Fruit fly (Drosophila melanogaster): Measurements from ENCODE around the gene CG43335.

The CG43335 gene

DNA sequence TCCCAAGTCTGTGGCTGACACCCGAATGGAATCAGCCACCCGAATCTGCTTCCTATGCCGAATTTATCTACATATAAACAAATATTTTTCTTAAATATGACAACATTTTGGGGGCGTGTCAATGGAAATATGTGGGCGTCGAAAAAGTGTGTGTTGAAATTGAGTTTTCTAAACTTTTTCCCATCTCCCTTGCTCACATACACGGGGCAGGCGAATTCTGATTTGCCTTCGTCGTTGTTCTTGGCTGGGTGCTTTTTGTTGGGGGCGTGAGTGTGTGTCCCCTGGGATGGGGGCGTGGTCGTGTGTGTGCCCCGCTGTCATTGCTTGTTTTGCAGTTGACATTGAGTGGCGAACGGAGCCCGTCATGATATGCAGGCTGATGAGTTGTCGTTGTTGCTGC is 17.6 kb upstream of the CG43335 start:
- TF ChIP-seq cnc (optimal IDR thresholded peaks at IDR 0.05) (no peak), CG14711 (tag; optimal IDR thresholded peaks at IDR 0.05) (no peak), cic (GFP tag; optimal IDR thresholded peaks at IDR 0.05) (no peak), toe (GFP tag; optimal IDR thresholded peaks at IDR 0.05) (no peak), CG12768 (GFP tag; optimal IDR thresholded peaks at IDR 0.05) (no peak), Clk (GFP tag; optimal IDR thresholded peaks at IDR 0.05) (no peak)

DNA sequence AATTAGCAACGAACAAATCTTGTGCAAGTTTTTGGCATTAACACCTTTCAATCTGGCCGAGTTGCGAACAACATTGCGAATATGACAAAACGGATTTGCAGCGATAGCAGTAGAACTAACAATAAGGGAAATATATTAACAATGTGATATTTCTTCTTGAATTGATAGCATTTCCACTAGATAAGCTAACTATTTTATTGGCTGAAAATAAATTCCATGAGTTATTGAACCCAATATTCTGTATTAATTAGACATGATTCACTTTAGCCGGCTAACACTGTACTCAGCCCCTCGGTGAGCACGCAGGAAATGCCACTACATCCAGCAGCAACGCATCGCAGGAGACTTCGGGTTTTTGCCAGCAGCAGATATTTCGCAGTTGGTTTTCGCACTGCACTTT is 8.4 kb upstream of the CG43335 start:
- no peak for TF ChIP-seq CG11617 (GFP tag; optimal IDR thresholded peaks at IDR 0.05)
- no peak for TF ChIP-seq CG12768 (GFP tag; optimal IDR thresholded peaks at IDR 0.05)
- no peak for TF ChIP-seq Clk (GFP tag; optimal IDR thresholded peaks at IDR 0.05)
- no peak for TF ChIP-seq CG5204 (GFP tag; optimal IDR thresholded peaks at IDR 0.05)
- no peak for TF ChIP-seq Mnt (GFP tag; optimal IDR thresholded peaks at IDR 0.05)
- no peak for TF ChIP-seq Crg-1 (GFP tag; optimal IDR thresholded peaks at IDR 0.05)
- no peak for TF ChIP-seq tj (GFP tag; optimal IDR thresholded peaks at IDR 0.05)

DNA sequence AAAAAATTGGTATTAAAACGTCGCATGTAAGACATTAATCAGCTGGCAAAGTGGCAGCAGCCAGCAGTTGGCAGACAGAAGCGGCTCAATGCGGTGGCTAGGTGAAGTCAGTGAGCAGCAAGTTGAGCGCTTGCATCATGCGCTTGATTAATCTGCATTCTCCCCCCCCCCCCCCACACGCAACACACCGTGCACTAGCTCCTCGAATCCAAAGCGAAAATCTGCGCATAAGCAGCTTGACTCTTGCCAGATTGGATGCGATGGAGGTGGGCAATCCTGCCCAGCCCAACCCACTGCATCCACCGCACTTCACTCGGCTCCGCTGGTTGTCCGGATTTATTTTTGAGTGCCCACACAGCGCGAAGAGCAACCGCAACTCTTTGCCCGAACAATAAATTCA is 8.0 kb upstream of the CG43335 start:
- TF ChIP-seq CG12768 (GFP tag; optimal IDR thresholded peaks at IDR 0.05) (no peak), Hr96 (GFP tag; optimal IDR thresholded peaks at IDR 0.05) (no peak), CG5204 (GFP tag; optimal IDR thresholded peaks at IDR 0.05) (no peak), Mnt (GFP tag; optimal IDR thresholded peaks at IDR 0.05) (no peak), cnc (optimal IDR thresholded peaks at IDR 0.05) (no peak)

DNA sequence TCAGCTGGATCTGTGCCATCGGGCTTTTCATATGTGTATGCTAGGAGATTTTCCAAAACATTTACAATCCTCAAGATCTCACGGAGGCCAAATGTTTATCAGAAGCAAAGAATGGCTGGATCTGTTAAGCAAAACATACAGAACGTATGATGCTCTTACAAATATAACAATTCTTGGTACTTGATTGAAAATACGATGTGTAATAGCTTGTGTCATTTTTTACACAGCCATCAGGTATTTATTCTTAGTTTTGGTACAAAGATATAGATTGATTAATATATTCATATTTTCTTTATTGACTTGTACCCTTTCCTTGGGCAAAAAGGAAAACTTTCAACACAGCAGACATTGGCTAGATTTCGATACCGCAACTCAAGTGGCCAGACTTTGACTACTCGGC is 7.3 kb upstream of the CG43335 start:
- TF ChIP-seq tj (GFP tag; optimal IDR thresholded peaks at IDR 0.05) (no peak), CG12768 (GFP tag; optimal IDR thresholded peaks at IDR 0.05) (no peak), Hr96 (GFP tag; optimal IDR thresholded peaks at IDR 0.05) (no peak), Mnt (GFP tag; optimal IDR thresholded peaks at IDR 0.05) (no peak), CG7045 (GFP tag; optimal IDR thresholded peaks at IDR 0.05) (no peak), CG33017 (tag; optimal IDR thresholded peaks at IDR 0.05) (no peak), Clk (GFP tag; optimal IDR thresholded peaks at IDR 0.05) (no peak), bab1 (GFP tag; optimal IDR thresholded peaks at IDR 0.05) (no peak), pad (GFP tag; optimal IDR thresholded peaks at IDR 0.05) (no peak), kay (GFP tag; ENCODE audit: borderline replicate concordance) (no peak), CG11617 (GFP tag; optimal IDR thresholded peaks at IDR 0.05) (no peak), CG7101 (tag; optimal IDR thresholded peaks at IDR 0.05) (no peak)

DNA sequence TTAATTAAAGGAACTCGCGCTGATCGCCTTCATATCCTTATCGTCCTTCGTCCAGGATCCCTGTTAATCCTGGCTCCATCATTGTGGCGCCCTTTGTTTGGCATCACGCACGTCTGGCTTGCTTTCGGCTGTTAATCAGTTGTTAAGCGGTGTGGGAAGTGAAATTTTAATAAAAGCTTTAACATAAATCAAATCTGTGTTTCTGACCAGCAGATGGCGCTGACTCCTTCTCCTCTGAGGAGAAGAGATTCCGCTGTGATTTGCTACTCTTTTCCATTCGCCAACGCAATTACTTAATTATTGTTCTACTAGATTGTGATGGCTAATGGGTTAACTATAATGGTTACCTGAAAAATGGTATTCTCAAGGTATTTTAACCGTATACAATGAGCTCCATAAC is 5.2 kb upstream of the CG43335 start:
- TF ChIP-seq CG7045 (GFP tag; optimal IDR thresholded peaks at IDR 0.05), result no peak
- TF ChIP-seq toe (GFP tag; optimal IDR thresholded peaks at IDR 0.05), result no peak
- no peak for TF ChIP-seq CG5204 (GFP tag; optimal IDR thresholded peaks at IDR 0.05)
- no peak for TF ChIP-seq pad (GFP tag; optimal IDR thresholded peaks at IDR 0.05)
- no peak for TF ChIP-seq ovo (GFP tag; optimal IDR thresholded peaks at IDR 0.05)
- TF ChIP-seq bab1 (GFP tag; optimal IDR thresholded peaks at IDR 0.05), result no peak
- no peak for TF ChIP-seq Mnt (GFP tag; optimal IDR thresholded peaks at IDR 0.05)
- TF ChIP-seq CG1620 (GFP tag; optimal IDR thresholded peaks at IDR 0.05), result no peak
- no peak for TF ChIP-seq CG33017 (tag; optimal IDR thresholded peaks at IDR 0.05)
- no peak for TF ChIP-seq CG12768 (GFP tag; optimal IDR thresholded peaks at IDR 0.05)
- no peak for TF ChIP-seq CG11617 (GFP tag; optimal IDR thresholded peaks at IDR 0.05)
- no peak for TF ChIP-seq Clk (GFP tag; optimal IDR thresholded peaks at IDR 0.05)
- TF ChIP-seq Hr96 (GFP tag; optimal IDR thresholded peaks at IDR 0.05), result no peak
- no peak for TF ChIP-seq tj (GFP tag; optimal IDR thresholded peaks at IDR 0.05)
- no peak for TF ChIP-seq Crg-1 (GFP tag; optimal IDR thresholded peaks at IDR 0.05)
- no peak for TF ChIP-seq CG14711 (tag; optimal IDR thresholded peaks at IDR 0.05)
- no peak for TF ChIP-seq cnc (optimal IDR thresholded peaks at IDR 0.05)
- TF ChIP-seq CG7101 (tag; optimal IDR thresholded peaks at IDR 0.05), result no peak
- no peak for TF ChIP-seq cic (GFP tag; optimal IDR thresholded peaks at IDR 0.05)
- TF ChIP-seq kay (GFP tag; ENCODE audit: borderline replicate concordance), result no peak

DNA sequence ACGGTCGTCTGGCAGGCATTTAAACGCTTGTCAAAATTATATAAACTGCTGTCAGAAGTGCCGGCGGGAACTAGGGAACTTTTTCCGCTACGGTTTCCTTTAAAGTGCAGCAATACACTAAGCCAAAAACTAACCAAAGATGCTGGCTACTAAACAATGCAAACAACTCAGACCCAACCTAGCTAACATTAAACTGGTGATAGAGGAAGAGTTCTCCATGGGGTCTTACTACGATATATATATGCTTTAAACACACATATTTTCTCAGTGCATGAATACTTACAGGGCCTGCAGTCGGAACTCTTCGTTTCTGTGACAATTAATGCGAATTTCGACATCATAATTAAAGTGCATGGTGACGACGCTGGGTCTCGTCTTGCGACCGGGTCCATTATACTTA is 4.3 kb upstream of the CG43335 start:
- TF ChIP-seq CG7101 (tag; optimal IDR thresholded peaks at IDR 0.05) (no peak), CG12768 (GFP tag; optimal IDR thresholded peaks at IDR 0.05) (no peak), CG14711 (tag; optimal IDR thresholded peaks at IDR 0.05) (no peak), bab1 (GFP tag; optimal IDR thresholded peaks at IDR 0.05) (no peak), Crg-1 (GFP tag; optimal IDR thresholded peaks at IDR 0.05) (no peak), pad (GFP tag; optimal IDR thresholded peaks at IDR 0.05) (no peak), CG11617 (GFP tag; optimal IDR thresholded peaks at IDR 0.05) (no peak), cnc (optimal IDR thresholded peaks at IDR 0.05) (no peak), kay (GFP tag; ENCODE audit: borderline replicate concordance) (no peak), toe (GFP tag; optimal IDR thresholded peaks at IDR 0.05) (no peak), CG33017 (tag; optimal IDR thresholded peaks at IDR 0.05) (no peak), CG5204 (GFP tag; optimal IDR thresholded peaks at IDR 0.05) (no peak), CG1620 (GFP tag; optimal IDR thresholded peaks at IDR 0.05) (no peak)

DNA sequence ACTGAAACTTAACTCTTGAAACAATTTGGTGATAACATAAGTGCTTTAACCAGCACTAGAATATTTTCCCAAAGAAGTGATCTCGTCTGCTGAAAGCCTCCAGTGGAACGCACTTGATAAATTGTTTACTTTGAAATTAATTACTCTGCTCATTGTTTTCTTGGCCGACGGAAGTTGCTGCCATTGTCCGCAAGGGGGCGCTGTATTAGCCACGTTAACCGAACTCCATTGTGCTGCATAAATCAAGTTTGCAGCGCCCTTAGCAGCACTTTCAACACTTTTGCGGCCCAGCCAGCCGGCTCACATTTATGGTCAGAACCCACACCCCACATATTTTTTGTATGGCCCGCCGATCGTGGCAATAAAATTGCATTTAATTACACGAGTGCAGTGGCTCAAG is 2.8 kb upstream of the CG43335 start:
- no peak for TF ChIP-seq ovo (GFP tag; optimal IDR thresholded peaks at IDR 0.05)
- TF ChIP-seq CG7101 (tag; optimal IDR thresholded peaks at IDR 0.05), result no peak
- no peak for TF ChIP-seq CG1620 (GFP tag; optimal IDR thresholded peaks at IDR 0.05)
- TF ChIP-seq Clk (GFP tag; optimal IDR thresholded peaks at IDR 0.05), result no peak
- no peak for TF ChIP-seq Crg-1 (GFP tag; optimal IDR thresholded peaks at IDR 0.05)
- no peak for TF ChIP-seq cnc (optimal IDR thresholded peaks at IDR 0.05)
- TF ChIP-seq kay (GFP tag; ENCODE audit: borderline replicate concordance), result no peak
- TF ChIP-seq Hr96 (GFP tag; optimal IDR thresholded peaks at IDR 0.05), result no peak
- TF ChIP-seq tj (GFP tag; optimal IDR thresholded peaks at IDR 0.05), result no peak

All from whole organism, adult.